Fruit fly (Drosophila melanogaster) S2 (cell line): ENCODE data around the gene obst-E.

Source experiments
- CG8478 ChIP-seq: fragments of >200 bp; optimal IDR thresholded peaks from 2 replicates; lab custom pipeline; 2018
- CTCF ChIP-seq, 2 experiments: fragments of >200 bp; optimal IDR thresholded peaks; 2 replicates each; lab custom pipeline; 2018

- no peak for TF ChIP-seq CTCF (optimal IDR thresholded peaks at IDR 0.05; lab: Kevin White, UChicago)
- no peak for TF ChIP-seq CG8478 (lab: Kevin White, UChicago)
Observed at dm6 chr2L:5743537-5744148, 22.3 kb downstream of the obst-E start.
